Fruit fly (Drosophila melanogaster): Measurements from ENCODE around the gene Hr4.

Gene Hr4

DNA sequence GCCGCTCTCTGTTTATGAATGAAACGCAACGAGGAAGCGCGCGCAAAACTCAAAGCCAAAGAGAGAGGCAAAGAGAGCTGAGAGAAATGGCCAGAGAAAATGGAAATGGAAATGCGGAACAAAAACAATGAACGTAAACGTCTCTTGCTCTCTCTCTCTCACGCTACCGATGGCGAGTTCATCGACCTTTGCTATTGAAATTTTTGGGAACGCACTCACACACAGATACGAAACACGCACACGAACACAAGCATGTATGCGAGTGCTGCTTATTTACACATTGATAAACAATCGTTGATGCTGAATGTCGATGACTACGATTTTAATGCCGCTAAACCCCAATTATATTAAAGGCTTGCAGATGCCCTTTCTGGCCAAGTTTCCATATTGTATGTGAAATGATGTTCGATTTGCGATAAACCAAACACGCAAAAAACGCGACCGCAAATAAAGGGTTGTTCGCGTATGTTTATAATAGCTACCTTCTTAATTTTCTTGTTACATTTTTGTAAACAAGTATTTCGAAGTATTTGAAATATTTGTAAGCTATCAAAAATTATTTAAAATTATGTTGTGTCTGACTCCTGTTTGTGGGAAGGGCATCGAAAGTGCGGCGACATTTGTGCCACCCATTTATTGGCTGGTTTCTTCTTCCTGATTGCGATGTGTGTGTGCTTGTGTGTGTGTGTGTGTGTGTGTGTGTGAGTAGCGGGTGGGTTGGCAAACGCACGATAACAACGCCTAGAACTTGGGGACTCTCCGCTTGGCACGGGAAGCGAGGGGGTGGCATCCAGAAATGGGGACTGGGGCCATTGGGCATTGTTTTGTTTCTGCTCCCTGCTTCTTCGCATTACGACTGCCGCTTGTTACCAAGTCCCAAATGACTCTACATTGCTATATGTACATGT, 1.9 kb downstream of the Hr4 start:
- TF ChIP-seq CTCF (optimal IDR thresholded peaks at IDR 0.05) (no peak), CG8478 (optimal IDR thresholded peaks at IDR 0.05) (no peak)

- TF ChIP-seq CTCF (optimal IDR thresholded peaks at IDR 0.05) (no peak), CG8478 (optimal IDR thresholded peaks at IDR 0.05) (no peak)
Observed at dm6 chrX:1944245-1945114, 2.7 kb downstream of the Hr4 start.

DNA sequence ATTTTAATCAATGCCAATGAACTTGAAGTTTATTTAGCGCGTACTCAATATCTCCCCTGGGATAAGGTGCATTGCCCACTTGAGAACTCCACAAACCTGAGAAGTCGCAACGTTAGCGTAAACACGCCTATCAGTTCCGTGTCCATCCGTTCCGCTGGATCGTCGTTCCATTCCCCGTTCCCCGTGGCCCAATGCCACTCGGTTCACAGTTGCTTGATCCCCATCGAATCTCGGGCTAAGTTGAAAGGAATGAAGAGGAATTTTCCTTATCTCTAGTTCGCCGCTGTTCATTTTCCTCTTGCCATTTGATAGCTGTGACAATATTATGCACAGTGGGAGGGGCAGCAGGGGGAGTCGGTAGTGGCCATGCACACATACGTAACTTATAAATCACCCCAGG, 3.5 kb downstream of the Hr4 start:
- TF ChIP-seq CG8478 (optimal IDR thresholded peaks at IDR 0.05) (no peak), CTCF (optimal IDR thresholded peaks at IDR 0.05) (no peak)

DNA sequence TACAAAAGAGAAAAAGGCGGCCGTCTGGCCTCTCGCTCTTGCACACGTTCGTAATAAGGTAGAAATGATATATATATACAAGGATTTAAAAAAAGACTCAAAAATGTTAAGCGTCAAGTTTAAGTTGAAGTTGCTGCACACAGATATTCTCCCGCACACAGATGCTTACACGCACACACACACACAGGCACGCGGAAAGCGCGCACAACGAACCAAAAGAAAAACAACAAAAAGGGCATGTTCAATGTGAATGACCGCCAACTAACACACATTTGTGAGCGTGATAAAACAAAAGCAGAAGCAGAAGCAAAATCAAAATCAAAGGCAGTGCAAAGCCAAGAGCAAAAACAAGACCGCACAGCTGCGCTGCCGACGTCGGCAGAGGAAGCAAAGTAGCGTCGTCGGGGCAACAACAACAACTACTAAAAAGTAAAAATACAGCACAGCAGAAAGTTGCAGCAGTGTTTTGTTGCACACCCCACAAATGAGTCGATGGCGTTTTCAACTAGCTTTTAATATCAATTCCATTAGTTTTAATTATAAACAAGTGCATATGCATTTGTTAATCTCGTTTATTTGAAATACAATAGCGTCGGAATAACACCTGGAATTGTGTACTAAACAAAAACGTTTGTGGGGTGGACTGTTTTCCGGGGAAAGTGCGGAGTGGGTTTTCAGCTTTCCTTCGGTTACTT, 5.6 kb downstream of the Hr4 start:
- TF ChIP-seq CTCF (optimal IDR thresholded peaks at IDR 0.05) (no peak), CG8478 (optimal IDR thresholded peaks at IDR 0.05) (no peak)

DNA sequence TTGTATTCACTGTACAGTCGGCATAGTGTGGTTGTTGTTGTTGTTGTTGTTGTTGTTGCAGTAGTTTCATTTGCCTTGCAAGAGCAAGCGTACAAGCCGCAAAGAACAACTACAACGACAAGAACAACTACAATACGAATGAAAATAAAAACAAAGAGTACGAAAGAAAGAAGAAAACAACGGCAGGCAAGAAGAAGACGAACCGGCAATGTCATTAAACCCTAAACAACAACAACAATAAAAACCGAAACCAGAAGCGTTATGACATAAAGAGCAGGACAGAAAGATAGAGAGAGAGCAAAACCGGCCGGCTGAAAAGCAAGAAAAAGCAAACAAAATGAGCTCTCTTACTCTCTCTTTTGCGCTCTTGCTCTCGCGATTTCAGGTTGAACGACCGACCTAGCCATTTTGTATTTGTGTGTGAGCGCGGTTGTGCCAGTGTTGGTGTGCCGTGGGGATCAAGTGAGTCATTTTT, 6.2 kb downstream of the Hr4 start:
- TF ChIP-seq CTCF (optimal IDR thresholded peaks at IDR 0.05) (no peak), CG8478 (optimal IDR thresholded peaks at IDR 0.05) (no peak)

- TF ChIP-seq CTCF (optimal IDR thresholded peaks at IDR 0.05) = no peak
- TF ChIP-seq CG8478 (optimal IDR thresholded peaks at IDR 0.05) = no peak
Observed at dm6 chrX:1948508-1949065, 6.8 kb downstream of the Hr4 start.

- TF ChIP-seq CTCF (optimal IDR thresholded peaks at IDR 0.05) (no peak), CG8478 (optimal IDR thresholded peaks at IDR 0.05) (no peak)
Observed at dm6 chrX:1949598-1949997, 7.9 kb downstream of the Hr4 start.

DNA sequence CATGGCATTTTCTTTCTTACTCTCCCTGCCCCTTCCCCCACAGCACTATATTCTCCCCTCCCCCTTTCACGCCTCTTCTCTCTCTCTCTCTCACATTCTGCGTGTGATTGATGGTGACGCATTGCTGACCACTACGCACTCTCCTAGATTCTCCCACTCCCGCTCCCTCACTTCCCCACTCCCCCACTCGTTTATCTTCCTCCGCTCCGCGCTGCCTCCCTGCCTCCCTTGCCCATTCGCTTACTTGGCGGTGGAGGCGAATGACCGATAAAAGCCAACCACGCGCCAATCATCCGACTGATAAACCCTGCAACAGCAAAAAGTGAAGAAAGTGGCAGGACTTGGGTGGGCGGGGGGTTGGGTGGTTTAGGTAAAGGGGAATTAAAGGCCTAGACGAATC, 8.6 kb downstream of the Hr4 start:
- no peak for TF ChIP-seq CG8478 (optimal IDR thresholded peaks at IDR 0.05)
- no peak for TF ChIP-seq CTCF (optimal IDR thresholded peaks at IDR 0.05)

dm6 chrX:1951391-1952066, 9.8 kb downstream of the Hr4 start:
- TF ChIP-seq CTCF (optimal IDR thresholded peaks at IDR 0.05) = no peak
- TF ChIP-seq CG8478 (optimal IDR thresholded peaks at IDR 0.05) = no peak

- TF ChIP-seq CTCF (optimal IDR thresholded peaks at IDR 0.05) (peak; percentile 99 to 100), CG8478 (optimal IDR thresholded peaks at IDR 0.05) (no peak)
Observed at dm6 chrX:1952898-1953297, 11.2 kb downstream of the Hr4 start.

DNA sequence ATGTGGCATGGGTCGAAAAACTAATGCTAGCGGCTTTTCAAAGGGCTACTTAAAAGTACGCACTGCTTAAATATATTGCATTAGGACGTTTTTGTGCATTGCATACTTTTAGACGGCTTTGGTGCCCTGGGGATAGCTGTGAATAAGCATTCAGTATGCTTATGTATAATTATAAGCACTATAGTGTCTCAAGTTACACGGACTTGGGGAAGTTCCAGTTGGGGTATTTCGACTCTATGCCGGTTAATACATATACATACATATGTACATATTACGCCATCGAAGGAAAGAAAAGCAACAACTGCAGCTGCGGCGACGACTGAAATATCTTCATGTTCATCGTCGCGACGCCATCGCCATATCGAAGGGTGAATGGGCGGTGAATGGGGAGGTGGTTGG, 21.5 kb downstream of the Hr4 start:
- no peak for TF ChIP-seq CTCF (optimal IDR thresholded peaks at IDR 0.05)
- no peak for TF ChIP-seq CG8478 (optimal IDR thresholded peaks at IDR 0.05)

- no peak for TF ChIP-seq CG8478 (optimal IDR thresholded peaks at IDR 0.05)
- TF ChIP-seq CTCF (optimal IDR thresholded peaks at IDR 0.05) = no peak
Observed at dm6 chrX:1963591-1964216, 22.0 kb downstream of the Hr4 start.

DNA sequence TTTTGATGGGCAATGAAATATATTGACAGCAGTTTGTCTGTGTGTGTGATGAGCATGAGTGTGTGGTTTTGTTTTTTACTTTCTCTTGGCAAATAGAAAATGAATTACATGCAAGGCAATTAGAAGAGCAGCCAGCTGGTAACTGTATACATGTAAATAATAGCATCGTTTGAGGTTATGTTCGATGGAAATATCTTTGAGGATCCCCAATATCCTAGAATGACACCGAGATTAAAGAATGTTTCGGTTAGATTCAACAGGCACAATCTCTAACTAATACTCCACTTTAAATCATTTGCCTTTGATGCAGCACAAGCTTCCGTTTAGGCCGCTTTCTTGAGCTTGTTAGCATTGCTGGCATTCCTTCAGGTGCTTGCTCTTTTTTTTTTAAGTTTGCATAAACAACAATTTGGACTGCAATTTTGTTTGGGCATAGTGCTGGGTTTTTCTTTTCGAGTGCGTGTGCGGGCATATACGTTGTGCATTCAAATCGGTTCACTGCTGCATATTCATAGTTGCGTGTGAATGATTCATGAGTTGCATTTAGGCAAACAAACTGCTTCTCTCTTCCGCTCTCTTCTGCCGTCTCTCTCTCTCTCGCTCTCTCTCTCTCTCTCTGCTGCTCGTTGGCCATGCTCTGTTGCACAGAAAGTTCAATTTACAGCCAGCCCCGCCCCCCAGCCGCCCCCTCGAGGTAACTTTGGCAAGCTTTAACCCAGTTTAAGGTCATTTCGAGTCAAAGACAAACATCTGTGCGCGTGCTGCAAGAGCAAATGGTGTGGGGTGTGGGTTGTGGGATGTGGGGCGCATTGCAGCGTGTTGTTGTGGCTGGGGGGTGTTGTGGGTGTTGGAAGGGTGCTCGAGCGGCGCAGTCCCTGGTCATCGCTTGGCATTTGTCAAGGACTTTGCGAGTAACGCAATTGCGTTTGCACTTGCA, 22.9 kb downstream of the Hr4 start:
- TF ChIP-seq CG8478 (optimal IDR thresholded peaks at IDR 0.05) = no peak
- no peak for TF ChIP-seq CTCF (optimal IDR thresholded peaks at IDR 0.05)

Measured in S2 (cell line).